Worm (Caenorhabditis elegans): ENCODE measurements around the gene trm-2A.

DNA sequence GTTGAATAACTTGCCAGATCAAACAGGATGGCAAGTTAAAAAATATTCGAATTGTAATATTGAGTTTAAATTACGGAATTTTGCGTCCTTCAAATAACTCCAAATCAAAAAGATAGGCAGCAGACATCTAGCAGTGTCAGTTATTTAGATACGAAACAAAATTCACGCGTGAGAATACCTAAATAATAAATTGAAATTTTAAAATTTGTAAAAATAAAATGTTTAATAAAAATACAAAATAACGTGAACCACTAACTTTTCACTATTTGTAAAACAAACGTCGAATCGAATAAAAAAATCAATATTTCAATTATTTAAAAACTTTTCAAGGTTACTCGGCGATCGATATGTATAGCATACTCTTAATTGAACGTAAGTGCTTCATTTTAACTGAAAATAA is 28.8 kb upstream of the trm-2A start, which contains the start of gene T02B11.9:
- TF ChIP-seq ztf-28 (GFP tag; IDR thresholded peaks at IDR 0.05) (no peak), chd-7 (tag; optimal IDR thresholded peaks at IDR 0.05) (no peak), aptf-3 (GFP tag; IDR thresholded peaks at IDR 0.05) (no peak), F37B4.10 (GFP tag; IDR thresholded peaks at IDR 0.05) (no peak), xnd-1 (tag; optimal IDR thresholded peaks at IDR 0.05) (no peak), F57A8.1 (GFP tag; optimal IDR thresholded peaks at IDR 0.05) (no peak), B0336.3 (GFP tag; IDR thresholded peaks at IDR 0.05) (no peak), F33H1.4 (GFP tag; IDR thresholded peaks at IDR 0.05) (no peak), snpc-1.1 (tag; optimal IDR thresholded peaks at IDR 0.05; ENCODE audit: insufficient read depth) (no peak), mel-28 (tag; optimal IDR thresholded peaks at IDR 0.05; ENCODE audit: borderline replicate concordance) (no peak), snpc-4 (GFP tag; optimal IDR thresholded peaks at IDR 0.05) (no peak), snpc-4 (tag; optimal IDR thresholded peaks at IDR 0.05) (no peak), C17E4.6 (GFP tag; IDR thresholded peaks at IDR 0.05) (no peak)

Data from whole organism, young adult.